Worm (Caenorhabditis elegans): Measurements from ENCODE around the gene F23B12.7.
A peak's percentile ranks its signal among the peaks of the same experiment; 100 is the strongest.

Gene F23B12.7

ce11 chrV:14491097-14491496 is 41.6 kb downstream of the F23B12.7 start:
- TF ChIP-seq lin-14 (GFP tag; optimal IDR thresholded peaks at IDR 0.05) (peak; percentile 25), ceh-8 (GFP tag; optimal IDR thresholded peaks at IDR 0.05) (no peak)

- TF ChIP-seq ets-5 (GFP tag; IDR thresholded peaks at IDR 0.05) = no peak
- no peak for TF ChIP-seq lsy-2 (tag; optimal IDR thresholded peaks at IDR 0.05)
- no peak for TF ChIP-seq alr-1 (tag; optimal IDR thresholded peaks at IDR 0.05; ENCODE audit: borderline replicate concordance)
- TF ChIP-seq C04F5.9 (tag; optimal IDR thresholded peaks at IDR 0.05) = no peak
- no peak for TF ChIP-seq C16A3.4 (tag; optimal IDR thresholded peaks at IDR 0.05)
- no peak for TF ChIP-seq mef-2 (tag; optimal IDR thresholded peaks at IDR 0.05)
- no peak for TF ChIP-seq nhr-77 (tag; optimal IDR thresholded peaks at IDR 0.05)
- no peak for TF ChIP-seq ztf-11 (tag; optimal IDR thresholded peaks at IDR 0.05)
- TF ChIP-seq nhr-90 (tag; optimal IDR thresholded peaks at IDR 0.05; ENCODE audit: poor library complexity) = no peak
- no peak for TF ChIP-seq nhr-71 (tag; optimal IDR thresholded peaks at IDR 0.05)
- no peak for TF ChIP-seq ces-1 (GFP tag; optimal IDR thresholded peaks at IDR 0.05)
- TF ChIP-seq pax-3 (tag; optimal IDR thresholded peaks at IDR 0.05) = no peak
- TF ChIP-seq unc-30 (tag; optimal IDR thresholded peaks at IDR 0.05) = no peak
- TF ChIP-seq zip-4 (GFP tag; optimal IDR thresholded peaks at IDR 0.05) = no peak
- no peak for TF ChIP-seq unc-62 (GFP tag; optimal IDR thresholded peaks at IDR 0.05)
- TF ChIP-seq nhr-237 (tag; optimal IDR thresholded peaks at IDR 0.05) = no peak
- no peak for TF ChIP-seq Y116A8C.19 (tag; optimal IDR thresholded peaks at IDR 0.05; ENCODE audit: borderline replicate concordance)
These were observed 44.2 kb downstream of the F23B12.7 start for ce11 chrV:14493665-14494064.

ce11 chrV:14495493-14495892 is 46.0 kb downstream of the F23B12.7 start:
- no peak for TF ChIP-seq dpl-1 (GFP tag; optimal IDR thresholded peaks at IDR 0.05)
- no peak for TF ChIP-seq ceh-63 (GFP tag; optimal IDR thresholded peaks at IDR 0.05)
- TF ChIP-seq fos-1 (tag; optimal IDR thresholded peaks at IDR 0.05) = no peak
- TF ChIP-seq irx-1 (tag; optimal IDR thresholded peaks at IDR 0.05) = no peak
- peak; percentile 94 for TF ChIP-seq blmp-1 (tag; optimal IDR thresholded peaks at IDR 0.05)
- peak; percentile 51 for TF ChIP-seq lin-14 (GFP tag; optimal IDR thresholded peaks at IDR 0.05)
- TF ChIP-seq mdl-1 (tag; optimal IDR thresholded peaks at IDR 0.05) = no peak

- no peak for TF ChIP-seq sup-37 (GFP tag; optimal IDR thresholded peaks at IDR 0.05)
- TF ChIP-seq nhr-85 (tag) = peak; percentile 34
- TF ChIP-seq swsn-7 (tag; optimal IDR thresholded peaks at IDR 0.05) = no peak
These were observed 46.9 kb downstream of the F23B12.7 start for ce11 chrV:14496446-14496845.

ce11 chrV:14498204-14498603 is 48.7 kb downstream of the F23B12.7 start:
- no peak for TF ChIP-seq lsy-2 (tag; optimal IDR thresholded peaks at IDR 0.05)
- TF ChIP-seq isw-1 (GFP tag; IDR thresholded peaks at IDR 0.05) = no peak
- no peak for TF ChIP-seq grh-1 (GFP tag; IDR thresholded peaks at IDR 0.05)
- no peak for TF ChIP-seq skn-1 (tag; optimal IDR thresholded peaks at IDR 0.05)
- no peak for TF ChIP-seq nhr-11 (tag; optimal IDR thresholded peaks at IDR 0.05)
- TF ChIP-seq alr-1 (tag; optimal IDR thresholded peaks at IDR 0.05; ENCODE audit: borderline replicate concordance) = no peak
- no peak for TF ChIP-seq efl-1 (optimal IDR thresholded peaks at IDR 0.05)
- peak in 1 of 2 experiments; percentile 50 for TF ChIP-seq efl-1 (GFP tag; optimal IDR thresholded peaks at IDR 0.05 in 1 of 2)
- no peak for TF ChIP-seq zag-1 (tag; optimal IDR thresholded peaks at IDR 0.05)
- TF ChIP-seq xbp-1 (tag; optimal IDR thresholded peaks at IDR 0.05) = no peak
- TF ChIP-seq mep-1 (tag; optimal IDR thresholded peaks at IDR 0.05) = no peak
- no peak for TF ChIP-seq lin-13 (GFP tag; optimal IDR thresholded peaks at IDR 0.05)
- no peak for TF ChIP-seq ceh-82 (tag; optimal IDR thresholded peaks at IDR 0.05)
- TF ChIP-seq blmp-1 (tag; optimal IDR thresholded peaks at IDR 0.05) = peak; percentile 2
- TF ChIP-seq Y116A8C.19 (tag; optimal IDR thresholded peaks at IDR 0.05; ENCODE audit: borderline replicate concordance) = no peak
